Worm (Caenorhabditis elegans) whole organism, midembryonic: Measurements from ENCODE around the gene nspg-1.

Source experiments
- T22C8.4 ChIP-seq: fragments of 200-800 bp; sonication (Bioruptor generic); IDR thresholded peaks from 2 replicates; pipeline ENCODE4 v1.3.6; 2022; ENCODE audit warnings: missing genetic modification characterization, missing compliant biosample characterization
- cog-1 ChIP-seq: sonication (generic microtip); optimal IDR thresholded peaks from 2 replicates; lab custom pipeline; 2016; ENCODE audit warnings: missing genetic modification characterization, missing compliant biosample characterization
- flt-1 ChIP-seq: fragments of 200-800 bp; sonication (Bioruptor generic); IDR thresholded peaks from 2 replicates; pipeline ENCODE4 v1.3.6; 2022; ENCODE audit warnings: missing genetic modification characterization, missing compliant biosample characterization
- klf-2 ChIP-seq: fragments of 200-800 bp; sonication (Bioruptor generic); conservative IDR thresholded peaks from 2 replicates; pipeline ENCODE4 v1.3.6; 2022; ENCODE audit warnings: missing genetic modification reagents, missing genetic modification characterization, missing compliant biosample characterization
- med-1 ChIP-seq: sonication (generic microtip); optimal IDR thresholded peaks from 2 replicates; lab custom pipeline; 2017; ENCODE audit warnings: missing genetic modification characterization, mild to moderate bottlenecking, missing compliant biosample characterization, antibody characterized with exemption, missing genetic modification reagents; ENCODE audit not compliant: insufficient read depth
- ref-1 ChIP-seq: fragments of 200-800 bp; sonication (Bioruptor generic); conservative IDR thresholded peaks from 2 replicates; pipeline ENCODE4 v1.3.6; 2022; ENCODE audit warnings: missing genetic modification reagents, missing genetic modification characterization, missing compliant biosample characterization
- tab-1 ChIP-seq: fragments of 200-800 bp; sonication (Bioruptor generic); IDR thresholded peaks from 2 replicates; pipeline ENCODE4 v1.3.6; 2022; ENCODE audit warnings: missing genetic modification characterization, missing compliant biosample characterization
- ztf-23 ChIP-seq: fragments of 200-800 bp; sonication (Bioruptor generic); IDR thresholded peaks from 2 replicates; pipeline ENCODE4 v1.3.6; 2022; ENCODE audit warnings: missing genetic modification reagents, missing genetic modification characterization, missing compliant biosample characterization
- ztf-29 ChIP-seq: fragments of 200-800 bp; sonication (Bioruptor generic); IDR thresholded peaks from 2 replicates; pipeline ENCODE4 v1.3.6; 2022; ENCODE audit warnings: missing genetic modification reagents, missing genetic modification characterization, missing compliant biosample characterization

The nspg-1 gene

ce11 chrV:12867997-12868396 lies at the start of gene nspg-1:
Gene nspg-1 (minus strand): TSS chrV:12868097.
- no peak for TF ChIP-seq ztf-23 (GFP tag; lab: Robert Waterston, UW)
- TF ChIP-seq T22C8.4, result no peak
- no peak for TF ChIP-seq ztf-29 (GFP tag; lab: Robert Waterston, UW)
- no peak for TF ChIP-seq tab-1 (GFP tag; lab: Robert Waterston, UW)
- TF ChIP-seq flt-1 (GFP tag; lab: Robert Waterston, UW), result no peak
- TF ChIP-seq klf-2 (GFP tag; lab: Robert Waterston, UW), result no peak
- no peak for TF ChIP-seq ref-1 (GFP tag; lab: Robert Waterston, UW)
- no peak for TF ChIP-seq cog-1 (tag; lab: Kevin White, UChicago)
- no peak for TF ChIP-seq med-1 (GFP tag; lab: Kevin White, UChicago)

ce11 chrV:12909544-12910157 lies 41.8 kb upstream of the nspg-1 start, which contains the start of gene nid-1:
Gene nid-1 (plus strand): TSS chrV:12910107.
- TF ChIP-seq cog-1 (tag; lab: Kevin White, UChicago) (no peak), klf-2 (GFP tag; lab: Robert Waterston, UW) (no peak), ztf-29 (GFP tag; lab: Robert Waterston, UW) (no peak), ref-1 (GFP tag; lab: Robert Waterston, UW) (no peak), flt-1 (GFP tag; lab: Robert Waterston, UW) (no peak), T22C8.4 (no peak), ztf-23 (GFP tag; lab: Robert Waterston, UW) (no peak), med-1 (GFP tag; lab: Kevin White, UChicago) (no peak), tab-1 (GFP tag; lab: Robert Waterston, UW) (no peak)

- TF ChIP-seq ztf-29 (GFP tag; lab: Robert Waterston, UW) (no peak), T22C8.4 (no peak), med-1 (GFP tag; lab: Kevin White, UChicago) (no peak), ztf-23 (GFP tag; lab: Robert Waterston, UW) (no peak), ref-1 (GFP tag; lab: Robert Waterston, UW) (no peak), flt-1 (GFP tag; lab: Robert Waterston, UW) (no peak), tab-1 (GFP tag; lab: Robert Waterston, UW) (no peak), klf-2 (GFP tag; lab: Robert Waterston, UW) (no peak), cog-1 (tag; lab: Kevin White, UChicago) (no peak)
Measured at ce11 chrV:12908614-12909013, 40.7 kb upstream of the nspg-1 start.

- TF ChIP-seq ref-1 (GFP tag; lab: Robert Waterston, UW) (no peak), T22C8.4 (no peak), flt-1 (GFP tag; lab: Robert Waterston, UW) (no peak), med-1 (GFP tag; lab: Kevin White, UChicago) (no peak), cog-1 (tag; lab: Kevin White, UChicago) (no peak), ztf-29 (GFP tag; lab: Robert Waterston, UW) (no peak), ztf-23 (GFP tag; lab: Robert Waterston, UW) (no peak), tab-1 (GFP tag; lab: Robert Waterston, UW) (no peak), klf-2 (GFP tag; lab: Robert Waterston, UW) (no peak)
Measured at ce11 chrV:12907436-12907835, 39.5 kb upstream of the nspg-1 start.

ce11 chrV:12906732-12907131 lies 38.8 kb upstream of the nspg-1 start, which contains the start of gene ttr-29:
Gene ttr-29 (minus strand): TSS chrV:12906832.
- TF ChIP-seq klf-2 (GFP tag; lab: Robert Waterston, UW), result no peak
- TF ChIP-seq med-1 (GFP tag; lab: Kevin White, UChicago), result no peak
- TF ChIP-seq ref-1 (GFP tag; lab: Robert Waterston, UW), result no peak
- TF ChIP-seq flt-1 (GFP tag; lab: Robert Waterston, UW), result no peak
- TF ChIP-seq T22C8.4, result no peak
- TF ChIP-seq ztf-23 (GFP tag; lab: Robert Waterston, UW), result no peak

- no peak for TF ChIP-seq ztf-23 (GFP tag; lab: Robert Waterston, UW)
- no peak for TF ChIP-seq tab-1 (GFP tag; lab: Robert Waterston, UW)
- TF ChIP-seq ztf-29 (GFP tag; lab: Robert Waterston, UW), result no peak
- no peak for TF ChIP-seq cog-1 (tag; lab: Kevin White, UChicago)
- TF ChIP-seq ref-1 (GFP tag; lab: Robert Waterston, UW), result no peak
Measured at ce11 chrV:12905074-12905473, 37.2 kb upstream of the nspg-1 start, which contains the start of gene ttr-28. Gene ttr-28 (minus strand): TSS chrV:12905174.

- TF ChIP-seq tab-1 (GFP tag; lab: Robert Waterston, UW) (no peak), med-1 (GFP tag; lab: Kevin White, UChicago) (no peak), ztf-23 (GFP tag; lab: Robert Waterston, UW) (no peak), cog-1 (tag; lab: Kevin White, UChicago) (no peak), flt-1 (GFP tag; lab: Robert Waterston, UW) (no peak), klf-2 (GFP tag; lab: Robert Waterston, UW) (no peak), T22C8.4 (no peak), ztf-29 (GFP tag; lab: Robert Waterston, UW) (no peak), ref-1 (GFP tag; lab: Robert Waterston, UW) (no peak)
Measured at ce11 chrV:12904054-12904453, 36.2 kb upstream of the nspg-1 start, which contains the start of gene ttr-27. Gene ttr-27 (minus strand): TSS chrV:12904098.

- TF ChIP-seq ztf-29 (GFP tag; lab: Robert Waterston, UW), result no peak
- no peak for TF ChIP-seq T22C8.4
- TF ChIP-seq ref-1 (GFP tag; lab: Robert Waterston, UW), result no peak
- no peak for TF ChIP-seq ztf-23 (GFP tag; lab: Robert Waterston, UW)
- TF ChIP-seq cog-1 (tag; lab: Kevin White, UChicago), result no peak
- TF ChIP-seq klf-2 (GFP tag; lab: Robert Waterston, UW), result no peak
- no peak for TF ChIP-seq tab-1 (GFP tag; lab: Robert Waterston, UW)
- TF ChIP-seq med-1 (GFP tag; lab: Kevin White, UChicago), result no peak
- no peak for TF ChIP-seq flt-1 (GFP tag; lab: Robert Waterston, UW)
Measured at ce11 chrV:12901301-12901700, 33.4 kb upstream of the nspg-1 start.
